Worm (Caenorhabditis elegans) whole organism, L4 larva: ENCODE results near the gene chil-22.

Experiments used
- F10B5.3 ChIP-seq: sonication (generic microtip); optimal IDR thresholded peaks from 2 replicates; lab custom pipeline; 2016; ENCODE audit warnings: mild to moderate bottlenecking, missing genetic modification characterization, missing compliant biosample characterization
- F26F4.8 ChIP-seq: fragments of 200-800 bp; sonication (Bioruptor generic); conservative IDR thresholded peaks from 2 replicates; pipeline ENCODE4 v1.3.6; 2022; ENCODE audit warnings: missing genetic modification characterization, missing compliant biosample characterization
- F49E8.2 ChIP-seq: sonication (generic microtip); optimal IDR thresholded peaks from 2 replicates; lab custom pipeline; 2016; ENCODE audit warnings: missing compliant biosample characterization, mild to moderate bottlenecking, missing genetic modification characterization, borderline replicate concordance
- Y5F2A.4 ChIP-seq: fragments of 200-800 bp; sonication (Bioruptor generic); optimal IDR thresholded peaks from 2 replicates; lab custom pipeline; 2018; ENCODE audit warnings: mild to moderate bottlenecking, missing genetic modification characterization, missing compliant biosample characterization
- ZK337.2 ChIP-seq: fragments of 200-800 bp; sonication (Bioruptor generic); IDR thresholded peaks from 2 replicates; pipeline ENCODE4 v1.3.6; 2022; ENCODE audit warnings: missing genetic modification reagents, missing genetic modification characterization, missing compliant biosample characterization
- ZK546.5 ChIP-seq, 2 experiments: sonication (generic microtip); optimal IDR thresholded peaks; 2 replicates each; lab custom pipeline; 2017; ENCODE audit warnings: missing biosample characterization in 2 of 2, missing genetic modification characterization in 2 of 2
- aha-1 ChIP-seq: fragments of 150-350 bp; peaks from one replicate; lab custom pipeline; 2014; ENCODE audit warnings: missing biosample characterization, missing genetic modification characterization
- ama-1 ChIP-seq: fragments of 150-350 bp; optimal IDR thresholded peaks from 2 replicates; lab custom pipeline; 2014; ENCODE audit warnings: inconsistent platforms, mixed read lengths
- arid-1 ChIP-seq: fragments of 200-800 bp; sonication (Bioruptor generic); conservative IDR thresholded peaks from 2 replicates; pipeline ENCODE4 v1.3.6; 2022; ENCODE audit warnings: missing genetic modification reagents, missing genetic modification characterization, missing compliant biosample characterization
- ceh-20 ChIP-seq: fragments of 200-800 bp; sonication (Bioruptor generic); IDR thresholded peaks from 2 replicates; pipeline ENCODE4 v1.3.6; 2022; ENCODE audit warnings: missing genetic modification reagents, missing genetic modification characterization, missing compliant biosample characterization
- ctbp-1 ChIP-seq: fragments of 200-800 bp; sonication (Bioruptor generic); IDR thresholded peaks from 2 replicates; pipeline ENCODE4 v1.3.6; 2022; ENCODE audit warnings: missing genetic modification reagents, missing genetic modification characterization, missing compliant biosample characterization
- daf-16 ChIP-seq, 3 experiments: sonication (generic microtip); optimal IDR thresholded peaks; 2 replicates each; lab custom pipeline; 2016 to 2017; ENCODE audit warnings: missing genetic modification characterization in 3 of 3, missing genetic modification reagents in 3 of 3, mild to moderate bottlenecking in 2 of 3, missing compliant biosample characterization in 2 of 3, missing biosample characterization in 1 of 3, moderate library complexity in 1 of 3
- dmd-6 ChIP-seq: fragments of 200-800 bp; sonication (Bioruptor generic); IDR thresholded peaks from 2 replicates; pipeline ENCODE4 v1.3.6; 2022; ENCODE audit warnings: missing genetic modification reagents, missing genetic modification characterization, missing compliant biosample characterization
- dmd-8 ChIP-seq: fragments of 200-800 bp; sonication (Bioruptor generic); IDR thresholded peaks from 2 replicates; pipeline ENCODE4 v1.3.6; 2022; ENCODE audit warnings: missing genetic modification characterization, missing compliant biosample characterization
- dmd-9 ChIP-seq: fragments of 200-800 bp; sonication (Bioruptor generic); IDR thresholded peaks from 2 replicates; pipeline ENCODE4 v1.3.6; 2022; ENCODE audit warnings: missing genetic modification reagents, missing genetic modification characterization, missing compliant biosample characterization
- gei-8 ChIP-seq: fragments of 200-800 bp; sonication (Bioruptor generic); optimal IDR thresholded peaks from 2 replicates; lab custom pipeline; 2018; ENCODE audit warnings: mild to moderate bottlenecking, missing genetic modification characterization, missing compliant biosample characterization
- hif-1 ChIP-seq, 2 experiments: sonication (generic microtip); optimal IDR thresholded peaks; 2 replicates each; lab custom pipeline; 2016 to 2017; ENCODE audit warnings: missing compliant biosample characterization in 2 of 2, missing genetic modification characterization in 2 of 2, missing genetic modification reagents in 2 of 2, missing genotype in 2 of 2, mild to moderate bottlenecking in 1 of 2
- hlh-11 ChIP-seq: fragments of 200-800 bp; sonication (Bioruptor generic); optimal IDR thresholded peaks from 2 replicates; lab custom pipeline; 2018; ENCODE audit warnings: mild to moderate bottlenecking, missing genetic modification characterization, missing compliant biosample characterization
- hlh-30 ChIP-seq: sonication (generic microtip); optimal IDR thresholded peaks from 2 replicates; lab custom pipeline; 2017; ENCODE audit warnings: antibody characterized with exemption, mild to moderate bottlenecking, missing genetic modification characterization, missing compliant biosample characterization; ENCODE audit not compliant: insufficient read depth
- lin-1 ChIP-seq: fragments of 200-800 bp; sonication (Bioruptor generic); IDR thresholded peaks from 2 replicates; pipeline ENCODE4 v1.3.6; 2022; ENCODE audit warnings: missing genetic modification reagents, missing genetic modification characterization, missing compliant biosample characterization
- lin-38 ChIP-seq: fragments of 200-800 bp; sonication (Bioruptor generic); IDR thresholded peaks from 2 replicates; pipeline ENCODE4 v1.3.6; 2022; ENCODE audit warnings: missing genetic modification reagents, missing genetic modification characterization, missing compliant biosample characterization
- lin-39 ChIP-seq: fragments of 150-350 bp; optimal IDR thresholded peaks from 2 replicates; lab custom pipeline; 2014; ENCODE audit warnings: missing biosample characterization, missing genetic modification reagents, missing genetic modification characterization
- lir-3 ChIP-seq: sonication (generic microtip); optimal IDR thresholded peaks from 2 replicates; lab custom pipeline; 2016; ENCODE audit warnings: mild to moderate bottlenecking, missing genetic modification characterization, missing compliant biosample characterization
- lsy-2 ChIP-seq, 2 experiments: fragments of 150-350 bp in 1 of 2; sonication (generic microtip) in 1 of 2; optimal IDR thresholded peaks; 2 replicates each; lab custom pipeline; 2014 to 2017; ENCODE audit warnings: missing biosample characterization in 2 of 2, missing genetic modification characterization in 2 of 2
- madf-5 ChIP-seq, 2 experiments: fragments of 200-800 bp; sonication (Bioruptor generic); IDR thresholded peaks; 2 replicates each; pipeline ENCODE4 v1.3.6; 2022; ENCODE audit warnings: missing compliant biosample characterization in 2 of 2, missing genetic modification characterization in 2 of 2
- mdl-1 ChIP-seq, 2 experiments: fragments of 150-350 bp in 1 of 2; sonication (generic microtip) in 1 of 2; optimal IDR thresholded peaks; 2 replicates each; lab custom pipeline; 2014 to 2017; ENCODE audit warnings: missing biosample characterization in 2 of 2, missing genetic modification characterization in 2 of 2
- nhr-102 ChIP-seq: sonication (generic microtip); optimal IDR thresholded peaks from 2 replicates; lab custom pipeline; 2016; ENCODE audit warnings: mild to moderate bottlenecking, missing genetic modification characterization, moderate library complexity, missing compliant biosample characterization
- nhr-11 ChIP-seq: fragments of 150-350 bp; optimal IDR thresholded peaks from 2 replicates; lab custom pipeline; 2014; ENCODE audit warnings: missing biosample characterization, missing genetic modification characterization
- nhr-28 ChIP-seq: fragments of 150-350 bp; optimal IDR thresholded peaks from 2 replicates; lab custom pipeline; 2014; ENCODE audit warnings: missing biosample characterization, missing genetic modification characterization
- nhr-76 ChIP-seq: fragments of 150-350 bp; optimal IDR thresholded peaks from 2 replicates; lab custom pipeline; 2014; ENCODE audit warnings: missing biosample characterization, missing genetic modification characterization
- pha-4 ChIP-seq, 2 experiments: fragments of 150-350 bp in 1 of 2; fragments of 200-800 bp in 1 of 2; sonication (Bioruptor generic) in 1 of 2; IDR thresholded peaks in 1 of 2; optimal IDR thresholded peaks in 1 of 2; 2 replicates each; pipeline versions ENCODE4 v1.3.6 to Lab custom; 2014 to 2022; ENCODE audit warnings: missing genetic modification characterization in 2 of 2, missing genetic modification reagents in 2 of 2, missing biosample characterization in 1 of 2, missing compliant biosample characterization in 1 of 2
- pqm-1 ChIP-seq: sonication (generic microtip); optimal IDR thresholded peaks from 2 replicates; lab custom pipeline; 2017; ENCODE audit warnings: missing biosample characterization, missing genetic modification characterization
- sdz-12 ChIP-seq: fragments of 200-800 bp; sonication (Bioruptor generic); optimal IDR thresholded peaks from 2 replicates; lab custom pipeline; 2018; ENCODE audit warnings: mild to moderate bottlenecking, missing genetic modification characterization, missing compliant biosample characterization
- set-16 ChIP-seq: fragments of 200-800 bp; sonication (Bioruptor generic); IDR thresholded peaks from 2 replicates; pipeline ENCODE4 v1.3.6; 2022; ENCODE audit warnings: missing genetic modification reagents, missing genetic modification characterization, missing compliant biosample characterization
- skn-1 ChIP-seq: fragments of 150-350 bp; optimal IDR thresholded peaks from 2 replicates; lab custom pipeline; 2014; ENCODE audit warnings: missing biosample characterization, missing genetic modification characterization
- spr-1 ChIP-seq: sonication (generic microtip); optimal IDR thresholded peaks from 2 replicates; lab custom pipeline; 2016; ENCODE audit warnings: mild to moderate bottlenecking, missing genetic modification characterization, missing compliant biosample characterization
- unc-130 ChIP-seq: sonication (generic microtip); optimal IDR thresholded peaks from 2 replicates; lab custom pipeline; 2016; ENCODE audit warnings: missing genetic modification reagents, missing genetic modification characterization, missing compliant biosample characterization
- unc-39 ChIP-seq: sonication (generic microtip); optimal IDR thresholded peaks from 2 replicates; lab custom pipeline; 2017; ENCODE audit warnings: missing biosample characterization, missing genetic modification characterization
- zfp-2 ChIP-seq: sonication (generic microtip); optimal IDR thresholded peaks from 2 replicates; lab custom pipeline; 2016; ENCODE audit warnings: mild to moderate bottlenecking, missing genetic modification characterization, missing compliant biosample characterization
- zfp-3 ChIP-seq: fragments of 200-800 bp; sonication (Bioruptor generic); conservative IDR thresholded peaks from 2 replicates; pipeline ENCODE4 v1.3.6; 2022; ENCODE audit warnings: missing genetic modification reagents, missing genetic modification characterization, missing compliant biosample characterization
- zip-2 ChIP-seq: fragments of 150-350 bp; optimal IDR thresholded peaks from 2 replicates; lab custom pipeline; 2014; ENCODE audit warnings: missing biosample characterization, missing genetic modification characterization

Gene chil-22

DNA sequence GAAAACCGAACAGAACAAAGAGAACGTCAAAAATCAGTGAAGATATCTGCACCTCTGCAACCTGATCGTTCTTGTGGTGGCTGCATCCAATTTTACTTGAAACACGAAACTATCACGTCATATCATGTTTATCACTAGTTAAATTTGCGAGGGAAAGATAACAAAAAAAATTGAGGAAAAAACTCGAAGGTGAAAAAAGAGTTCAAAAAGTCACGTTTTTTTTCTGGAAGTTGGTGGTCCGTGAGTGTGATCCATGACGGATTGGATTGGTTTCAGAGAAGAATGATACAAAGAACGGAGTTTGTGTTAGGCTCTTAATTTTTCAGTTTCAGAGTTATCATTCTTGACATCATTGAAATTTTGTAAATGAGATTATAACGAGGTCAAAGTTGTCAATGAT, 16.5 kb upstream of the chil-22 start:
- TF ChIP-seq lsy-2 (tag; optimal IDR thresholded peaks at IDR 0.05; lab: Kevin White, UChicago) (no peak), arid-1 (GFP tag; lab: Robert Waterston, UW) (no peak), dmd-9 (no peak), nhr-28 (tag; lab: Kevin White, UChicago) (peak; percentile 23), Y5F2A.4 (no peak), hif-1 (tag; optimal IDR thresholded peaks at IDR 0.05; lab: Kevin White, UChicago) (peak in 1 of 2 experiments; percentile 82), hlh-30 (tag; lab: Kevin White, UChicago) (peak; percentile 27), lin-39 (tag; lab: Kevin White, UChicago) (no peak), unc-130 (GFP tag; lab: Kevin White, UChicago) (no peak), nhr-11 (no peak), zip-2 (no peak), aha-1 (no peak), skn-1 (tag; lab: Kevin White, UChicago) (no peak), ctbp-1 (GFP tag; lab: Robert Waterston, UW) (no peak), ZK337.2 (GFP tag; lab: Robert Waterston, UW) (no peak), nhr-102 (tag; lab: Kevin White, UChicago) (no peak), dmd-6 (GFP tag; lab: Robert Waterston, UW) (peak; percentile 56), pha-4 (GFP tag; IDR thresholded peaks at IDR 0.05; lab: Robert Waterston, UW) (no peak), pha-4 (tag; optimal IDR thresholded peaks at IDR 0.05; lab: Kevin White, UChicago) (no peak), pqm-1 (tag; lab: Kevin White, UChicago) (peak; percentile 8), F26F4.8 (GFP tag; lab: Robert Waterston, UW) (no peak), ZK546.5 (tag; optimal IDR thresholded peaks at IDR 0.05; lab: Kevin White, UChicago) (no peak), gei-8 (no peak), hlh-11 (peak; percentile 37), lin-38 (GFP tag; lab: Robert Waterston, UW) (no peak), daf-16 (GFP tag; optimal IDR thresholded peaks at IDR 0.05; lab: Kevin White, UChicago) (no peak), daf-16 (tag; optimal IDR thresholded peaks at IDR 0.05; lab: Kevin White, UChicago) (peak; percentile 19), F10B5.3 (tag; lab: Kevin White, UChicago) (no peak), nhr-76 (no peak)

- TF ChIP-seq ceh-20 = no peak
- TF ChIP-seq aha-1 = peak; percentile 87
- no peak for TF ChIP-seq set-16
- TF ChIP-seq sdz-12 (GFP tag; lab: Kevin White, UChicago) = no peak
- TF ChIP-seq daf-16 (GFP tag; optimal IDR thresholded peaks at IDR 0.05; lab: Kevin White, UChicago) = no peak
- peak; percentile 14 for TF ChIP-seq daf-16 (tag; optimal IDR thresholded peaks at IDR 0.05; lab: Kevin White, UChicago)
- no peak for TF ChIP-seq madf-5 (GFP tag; IDR thresholded peaks at IDR 0.05; lab: Robert Waterston, UW)
- no peak for TF ChIP-seq ama-1 (lab: Kevin White, UChicago)
- TF ChIP-seq dmd-6 (GFP tag; lab: Robert Waterston, UW) = peak; percentile 47; the same call in 1 of the 2 replicates
- TF ChIP-seq mdl-1 (tag; optimal IDR thresholded peaks at IDR 0.05; lab: Kevin White, UChicago) = no peak
- TF ChIP-seq lir-3 = no peak
- TF ChIP-seq, all 104 proteins: peak for 3
Measured at ce11 chrII:9481427-9481826, 15.4 kb upstream of the chil-22 start.

DNA sequence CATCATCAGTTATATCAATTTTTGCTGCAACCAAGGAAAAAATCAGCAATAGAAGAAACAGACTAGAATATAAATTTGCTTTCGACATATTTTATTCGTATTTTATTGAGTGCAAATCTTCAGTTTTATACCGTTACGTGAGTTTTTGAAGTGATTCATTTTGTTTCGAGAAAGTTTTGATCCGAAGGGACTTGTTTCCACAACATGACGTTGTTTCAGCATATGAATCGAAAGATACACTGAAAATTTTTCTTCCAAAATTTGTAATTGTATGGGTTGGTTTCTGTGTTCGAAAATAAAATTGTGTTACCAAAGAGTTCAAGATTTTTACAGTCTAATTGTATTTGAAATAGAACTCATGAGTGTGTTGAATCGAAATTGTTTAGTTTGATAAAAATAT, 14.0 kb upstream of the chil-22 start, which contains the start of gene T19H5.7:
TSS of gene T19H5.7 (minus strand) at position 101 of the 400 bp plus-strand sequence.
- TF ChIP-seq F49E8.2 (tag; lab: Kevin White, UChicago) = no peak
- TF ChIP-seq unc-39 = no peak

ce11 chrII:9477567-9477966, 11.6 kb upstream of the chil-22 start, which contains the start of gene chil-27:
Gene chil-27, plus strand, starts transcription at chrII:9477867.
- TF ChIP-seq lin-1 (GFP tag; lab: Robert Waterston, UW) (no peak), dmd-8 (GFP tag; lab: Robert Waterston, UW) (no peak), unc-130 (GFP tag; lab: Kevin White, UChicago) (no peak), lsy-2 (tag; optimal IDR thresholded peaks at IDR 0.05; lab: Kevin White, UChicago) (no peak), pha-4 (GFP tag; IDR thresholded peaks at IDR 0.05; lab: Robert Waterston, UW) (no peak), pha-4 (tag; optimal IDR thresholded peaks at IDR 0.05; lab: Kevin White, UChicago) (no peak), pqm-1 (tag; lab: Kevin White, UChicago) (no peak), spr-1 (tag; lab: Kevin White, UChicago) (no peak), lin-39 (tag; lab: Kevin White, UChicago) (no peak), zfp-2 (no peak), zip-2 (no peak), zfp-3 (GFP tag; lab: Robert Waterston, UW) (no peak), nhr-28 (tag; lab: Kevin White, UChicago) (no peak), sdz-12 (GFP tag; lab: Kevin White, UChicago) (no peak)
